Fruit fly (Drosophila melanogaster) whole organism, prepupa: ENCODE measurements around the gene CG15882.

Source experiments
- Blimp-1 ChIP-seq: fragments of 200-800 bp; sonication (Bioruptor generic); optimal IDR thresholded peaks from 3 replicates; lab custom pipeline; 2017; ENCODE audit warnings: missing biosample characterization, missing genetic modification characterization, mild to moderate bottlenecking, moderate library complexity, missing genetic modification reagents
- CG10631 ChIP-seq: fragments of 200-800 bp; sonication (Bioruptor generic); optimal IDR thresholded peaks from 2 replicates; lab custom pipeline; 2016; ENCODE audit warnings: missing biosample characterization, missing genetic modification characterization
- CG10669 ChIP-seq: fragments of 200-800 bp; sonication (Bioruptor generic); optimal IDR thresholded peaks from 3 replicates; lab custom pipeline; 2018; ENCODE audit warnings: missing biosample characterization, mild to moderate bottlenecking, missing genetic modification characterization, moderate library complexity
- CG11294 ChIP-seq: fragments of 200-800 bp; sonication (Bioruptor generic); IDR thresholded peaks from 2 replicates; pipeline ENCODE4 v1.3.6; 2022; ENCODE audit warnings: missing biosample characterization, missing genetic modification characterization
- CG11762 ChIP-seq: fragments of 200-800 bp; sonication (Bioruptor generic); optimal IDR thresholded peaks from 3 replicates; lab custom pipeline; 2016; ENCODE audit warnings: missing biosample characterization, missing genetic modification characterization; ENCODE audit not compliant: insufficient read depth
- CG11902 ChIP-seq: fragments of 200-800 bp; sonication (Bioruptor generic); optimal IDR thresholded peaks from 3 replicates; lab custom pipeline; 2016; ENCODE audit warnings: missing biosample characterization, missing genetic modification characterization
- CG15336 ChIP-seq: fragments of 200-800 bp; sonication (Bioruptor generic); IDR thresholded peaks from 2 replicates; pipeline ENCODE4 v1.3.6; 2022; ENCODE audit warnings: missing biosample characterization, missing genetic modification characterization
- CG16779 ChIP-seq: fragments of 200-800 bp; sonication (Bioruptor generic); optimal IDR thresholded peaks from 3 replicates; lab custom pipeline; 2017; ENCODE audit warnings: missing biosample characterization, mild to moderate bottlenecking, missing genetic modification characterization
- CG3032 ChIP-seq: fragments of 200-800 bp; optimal IDR thresholded peaks from 2 replicates; lab custom pipeline; 2019; ENCODE audit warnings: missing biosample characterization, mild to moderate bottlenecking, missing genetic modification characterization, moderate library complexity
- CG31627 ChIP-seq: fragments of 200-800 bp; sonication (Bioruptor generic); optimal IDR thresholded peaks from 3 replicates; lab custom pipeline; 2016; ENCODE audit warnings: missing biosample characterization, missing genetic modification characterization
- CG34406 ChIP-seq: fragments of 200-800 bp; sonication (Bioruptor generic); optimal IDR thresholded peaks from 3 replicates; lab custom pipeline; 2016; ENCODE audit warnings: missing biosample characterization, missing genetic modification characterization
- CG4318 ChIP-seq: fragments of 200-800 bp; sonication (Bioruptor generic); optimal IDR thresholded peaks from 3 replicates; lab custom pipeline; 2017; ENCODE audit warnings: missing biosample characterization, mild to moderate bottlenecking, missing genetic modification characterization
- CG6792 ChIP-seq: fragments of 200-800 bp; sonication (Bioruptor generic); optimal IDR thresholded peaks from 3 replicates; lab custom pipeline; 2016; ENCODE audit warnings: missing biosample characterization, missing genetic modification characterization
- CG6808 ChIP-seq: fragments of 200-800 bp; sonication (Bioruptor generic); optimal IDR thresholded peaks from 3 replicates; lab custom pipeline; 2017; ENCODE audit warnings: missing biosample characterization, missing genetic modification characterization, mild to moderate bottlenecking, moderate library complexity, missing genetic modification reagents
- CG6854 ChIP-seq: fragments of 200-800 bp; sonication (Bioruptor generic); optimal IDR thresholded peaks from 2 replicates; lab custom pipeline; 2017; ENCODE audit warnings: missing biosample characterization, mild to moderate bottlenecking, missing genetic modification characterization
- CG8119 ChIP-seq: fragments of 200-800 bp; sonication (Bioruptor generic); IDR thresholded peaks from 3 replicates; pipeline ENCODE4 v1.3.6; 2022; ENCODE audit warnings: missing biosample characterization, missing genetic modification characterization
- CG8319 ChIP-seq: fragments of 200-800 bp; sonication (Bioruptor generic); optimal IDR thresholded peaks from 3 replicates; lab custom pipeline; 2016; ENCODE audit warnings: missing biosample characterization, missing genetic modification characterization
- Eip75B ChIP-seq: fragments of 200-800 bp; sonication (Bioruptor generic); optimal IDR thresholded peaks from 3 replicates; lab custom pipeline; 2016; ENCODE audit warnings: missing biosample characterization, missing genetic modification characterization
- Eip78C ChIP-seq: fragments of 200-800 bp; sonication (Bioruptor generic); peaks from one replicate; lab custom pipeline; 2016; ENCODE audit warnings: missing biosample characterization, missing genetic modification characterization
- Eip93F ChIP-seq: fragments of 200-800 bp; sonication (Bioruptor generic); optimal IDR thresholded peaks from 2 replicates; lab custom pipeline; 2016; ENCODE audit warnings: missing biosample characterization, mild to moderate bottlenecking, missing genetic modification characterization
- Ets21C ChIP-seq: fragments of 200-800 bp; sonication (Bioruptor generic); optimal IDR thresholded peaks from 3 replicates; lab custom pipeline; 2016; ENCODE audit warnings: missing biosample characterization, missing genetic modification characterization
- Gug ChIP-seq: fragments of 200-800 bp; sonication (Bioruptor generic); IDR thresholded peaks from 2 replicates; pipeline ENCODE4 v1.3.6; 2022; ENCODE audit warnings: missing biosample characterization, missing genetic modification characterization
- Hr39 ChIP-seq: fragments of 200-800 bp; sonication (Bioruptor generic); optimal IDR thresholded peaks from 2 replicates; lab custom pipeline; 2016; ENCODE audit warnings: missing biosample characterization, missing genetic modification characterization
- Lpt ChIP-seq: fragments of 200-800 bp; sonication (Bioruptor generic); optimal IDR thresholded peaks from 3 replicates; lab custom pipeline; 2016; ENCODE audit warnings: missing biosample characterization, missing genetic modification characterization
- Met ChIP-seq: fragments of 200-800 bp; sonication (Bioruptor generic); optimal IDR thresholded peaks from 3 replicates; lab custom pipeline; 2016; ENCODE audit warnings: missing biosample characterization, missing genetic modification characterization
- OdsH ChIP-seq: fragments of 200-800 bp; sonication (Bioruptor generic); optimal IDR thresholded peaks from 3 replicates; lab custom pipeline; 2016; ENCODE audit warnings: missing biosample characterization, missing genetic modification characterization
- Smox ChIP-seq: fragments of 200-800 bp; sonication (Bioruptor generic); optimal IDR thresholded peaks from 3 replicates; lab custom pipeline; 2016; ENCODE audit warnings: missing biosample characterization, missing genetic modification characterization
- Sox14 ChIP-seq: fragments of 200-800 bp; sonication (Bioruptor generic); optimal IDR thresholded peaks from 3 replicates; lab custom pipeline; 2016; ENCODE audit warnings: missing biosample characterization, missing genetic modification characterization
- Sox15 ChIP-seq: fragments of 200-800 bp; sonication (Bioruptor generic); optimal IDR thresholded peaks from 3 replicates; lab custom pipeline; 2016; ENCODE audit warnings: missing biosample characterization, missing genetic modification characterization
- acj6 ChIP-seq: fragments of 200-800 bp; sonication (Bioruptor generic); optimal IDR thresholded peaks from 3 replicates; lab custom pipeline; 2016; ENCODE audit warnings: missing biosample characterization, missing genetic modification characterization
- cyc ChIP-seq: fragments of 200-800 bp; sonication (Bioruptor generic); optimal IDR thresholded peaks from 3 replicates; lab custom pipeline; 2016; ENCODE audit warnings: missing biosample characterization, missing genetic modification characterization
- dac ChIP-seq: fragments of 200-800 bp; sonication (Bioruptor generic); optimal IDR thresholded peaks from 2 replicates; lab custom pipeline; 2017; ENCODE audit warnings: missing biosample characterization, mild to moderate bottlenecking, missing genetic modification characterization
- esn ChIP-seq: fragments of 200-800 bp; sonication (Bioruptor generic); optimal IDR thresholded peaks from 2 replicates; lab custom pipeline; 2016; ENCODE audit warnings: missing biosample characterization, mild to moderate bottlenecking, missing genetic modification characterization, moderate library complexity
- fd59A ChIP-seq: fragments of 200-800 bp; sonication (Bioruptor generic); optimal IDR thresholded peaks from 2 replicates; lab custom pipeline; 2017; ENCODE audit warnings: missing biosample characterization, mild to moderate bottlenecking, missing genetic modification characterization, missing genetic modification reagents
- fd85E ChIP-seq: fragments of 200-800 bp; sonication (Bioruptor generic); optimal IDR thresholded peaks from 3 replicates; lab custom pipeline; 2016; ENCODE audit warnings: missing biosample characterization, missing genetic modification characterization
- fkh ChIP-seq: fragments of 200-800 bp; sonication (Bioruptor generic); optimal IDR thresholded peaks from 3 replicates; lab custom pipeline; 2017; ENCODE audit warnings: missing biosample characterization, mild to moderate bottlenecking, missing genetic modification characterization, moderate library complexity
- lz ChIP-seq: fragments of 200-800 bp; sonication (Bioruptor generic); optimal IDR thresholded peaks from 3 replicates; lab custom pipeline; 2016; ENCODE audit warnings: missing biosample characterization, missing genetic modification characterization
- net ChIP-seq: fragments of 200-800 bp; sonication (Bioruptor generic); optimal IDR thresholded peaks from 3 replicates; lab custom pipeline; 2016; ENCODE audit warnings: missing biosample characterization, missing genetic modification characterization
- pdm3 ChIP-seq: fragments of 200-800 bp; sonication (Bioruptor generic); optimal IDR thresholded peaks from 3 replicates; lab custom pipeline; 2016; ENCODE audit warnings: missing biosample characterization, missing genetic modification characterization
- salr ChIP-seq, 2 experiments: fragments of 200-800 bp; sonication (Bioruptor generic); optimal IDR thresholded peaks; 3 replicates each; lab custom pipeline; 2016 to 2018; ENCODE audit warnings: missing biosample characterization in 2 of 2, missing genetic modification characterization in 2 of 2, mild to moderate bottlenecking in 1 of 2
- spab ChIP-seq: fragments of 200-800 bp; sonication (Bioruptor generic); optimal IDR thresholded peaks from 2 replicates; lab custom pipeline; 2017; ENCODE audit warnings: missing biosample characterization, mild to moderate bottlenecking, missing genetic modification characterization, missing genetic modification reagents
- ss ChIP-seq, 2 experiments: fragments of 200-800 bp; sonication (Bioruptor generic); optimal IDR thresholded peaks; 2 replicates in 1 of 2; 3 replicates in 1 of 2; lab custom pipeline; 2017 to 2018; ENCODE audit warnings: mild to moderate bottlenecking in 2 of 2, missing biosample characterization in 2 of 2, missing genetic modification characterization in 2 of 2, moderate library complexity in 1 of 2
- svp ChIP-seq: fragments of 200-800 bp; sonication (Bioruptor generic); peaks from one replicate; lab custom pipeline; 2016; ENCODE audit warnings: missing biosample characterization, missing genetic modification characterization
- topi ChIP-seq: fragments of 200-800 bp; sonication (Bioruptor generic); optimal IDR thresholded peaks from 3 replicates; lab custom pipeline; 2016; ENCODE audit warnings: missing biosample characterization, missing genetic modification characterization
- vri ChIP-seq: fragments of 200-800 bp; sonication (Bioruptor generic); optimal IDR thresholded peaks from 3 replicates; lab custom pipeline; 2016; ENCODE audit warnings: missing biosample characterization, mild to moderate bottlenecking, missing genetic modification characterization

Gene CG15882

DNA sequence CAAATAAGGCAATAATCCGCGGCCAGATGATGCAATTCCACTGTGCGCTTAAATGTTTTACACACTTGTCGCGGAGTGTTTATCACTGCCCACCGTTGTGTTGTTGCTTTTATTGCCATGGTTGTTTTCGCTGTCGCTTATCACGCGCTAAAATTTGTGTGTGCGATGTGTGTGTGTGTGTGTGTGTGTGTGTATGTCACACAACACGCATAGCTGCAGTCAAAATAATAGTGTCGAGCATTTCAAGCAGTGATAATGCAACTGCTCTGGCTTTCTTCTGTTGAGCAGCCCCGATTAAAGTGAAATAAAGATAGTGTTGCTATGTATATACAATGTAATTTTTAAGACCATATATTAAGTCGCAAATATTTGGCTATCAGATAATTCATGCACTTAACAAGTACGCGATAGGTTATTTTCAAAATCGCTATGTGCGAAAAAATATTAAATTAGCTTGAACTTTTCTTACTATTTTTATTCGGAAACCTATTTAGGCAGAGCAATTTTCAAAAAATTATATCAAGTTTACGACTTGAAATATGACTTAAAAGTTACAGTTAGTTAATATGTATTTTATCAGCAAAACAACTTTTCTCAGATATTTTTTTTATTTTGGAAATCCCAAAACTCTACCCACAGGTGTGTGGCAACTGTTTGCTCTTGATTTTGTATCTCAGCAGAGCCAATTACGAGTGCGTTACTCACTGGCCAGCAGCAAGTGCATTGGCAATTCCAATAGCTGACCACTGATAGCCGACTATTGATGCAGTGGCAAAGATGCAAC, 42.2 kb upstream of the CG15882 start (continued):
- no peak for TF ChIP-seq Lpt (GFP tag; lab: Kevin White, UChicago)
- TF ChIP-seq Eip93F (GFP tag; lab: Kevin White, UChicago) = no peak
- no peak for TF ChIP-seq dac
- TF ChIP-seq fkh (GFP tag; lab: Kevin White, UChicago) = no peak
- TF ChIP-seq CG15336 (GFP tag; lab: Robert Waterston, UW) = no peak
- peak; percentile 35 for TF ChIP-seq CG34406 (GFP tag; lab: Kevin White, UChicago)
- TF ChIP-seq cyc = peak; percentile 56
- peak; percentile 63 for TF ChIP-seq Hr39
- peak; percentile 15 for TF ChIP-seq spab (GFP tag; lab: Kevin White, UChicago)
- peak; percentile 39 for TF ChIP-seq fd59A (GFP tag; lab: Kevin White, UChicago)
- TF ChIP-seq Blimp-1 (GFP tag; lab: Kevin White, UChicago) = no peak
- peak; percentile 45 for TF ChIP-seq Smox (GFP tag; lab: Kevin White, UChicago)
- peak; percentile 19 for TF ChIP-seq net (GFP tag; lab: Kevin White, UChicago)
- peak; percentile 7 for TF ChIP-seq CG4318 (GFP tag; lab: Kevin White, UChicago)
- peak; percentile 63 for TF ChIP-seq lz (GFP tag; lab: Kevin White, UChicago)
- peak; percentile 51 for TF ChIP-seq vri
- TF ChIP-seq salr (GFP tag; optimal IDR thresholded peaks at IDR 0.05; lab: Kevin White, UChicago) = peak in 1 of 2 experiments; percentile 14

DNA sequence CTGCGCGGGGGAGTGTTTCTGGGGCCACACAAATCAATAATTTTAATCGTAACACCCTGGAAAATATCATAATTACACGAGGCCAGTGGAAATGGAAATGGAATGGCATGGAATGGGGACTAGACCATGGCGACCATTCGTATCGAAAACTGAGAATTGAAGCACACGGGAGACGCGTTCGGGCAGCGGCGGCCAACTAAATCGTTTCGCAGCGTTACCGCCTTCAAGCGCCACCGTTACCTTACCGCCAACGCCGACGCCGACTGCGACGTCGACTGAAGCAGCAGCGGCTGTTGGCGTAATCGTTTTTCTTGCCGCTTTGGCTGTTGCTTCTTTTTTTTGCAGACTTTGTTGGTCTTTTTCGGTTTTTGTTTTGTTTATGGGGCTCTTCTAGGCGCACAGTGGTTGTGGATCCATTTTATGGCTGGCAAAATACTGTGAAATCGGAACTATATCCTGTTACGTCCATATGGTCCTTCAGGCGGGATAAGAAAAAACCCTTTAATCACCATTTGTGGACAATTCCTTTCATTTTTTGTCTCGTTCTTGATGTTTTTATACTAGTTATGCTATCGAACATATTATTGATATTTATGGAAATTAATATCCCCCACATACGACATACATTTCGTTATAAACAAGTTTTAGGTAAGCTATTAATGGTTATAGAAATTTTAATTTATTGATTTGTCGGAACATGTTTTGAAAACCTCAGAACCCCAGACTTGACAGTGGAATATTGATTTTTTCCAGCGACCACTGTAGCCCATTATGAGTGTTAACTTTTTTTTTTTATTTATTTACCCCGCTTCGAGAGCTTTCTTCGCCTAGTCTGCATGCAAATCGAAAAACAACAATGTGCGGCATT, 41.2 kb upstream of the CG15882 start:
- peak; percentile 12 for TF ChIP-seq lz (GFP tag; lab: Kevin White, UChicago)
- peak; percentile 86 for TF ChIP-seq Eip78C
- peak; percentile 7 for TF ChIP-seq Hr39
- TF ChIP-seq CG10669 (GFP tag; lab: Kevin White, UChicago) = peak; percentile 18
- TF ChIP-seq vri = peak; percentile 67
- peak; percentile 70 to 73 for TF ChIP-seq ss (GFP tag; optimal IDR thresholded peaks at IDR 0.05; lab: Kevin White, UChicago)
- no peak for TF ChIP-seq svp (GFP tag; lab: Kevin White, UChicago)
- peak; percentile 5 for TF ChIP-seq pdm3 (GFP tag; lab: Kevin White, UChicago)
- TF ChIP-seq Sox15 (GFP tag; lab: Kevin White, UChicago) = no peak
- no peak for TF ChIP-seq CG8319 (GFP tag; lab: Kevin White, UChicago)
- no peak for TF ChIP-seq CG16779 (tag; lab: Kevin White, UChicago)
- no peak for TF ChIP-seq fkh (GFP tag; lab: Kevin White, UChicago)
- no peak for TF ChIP-seq Eip93F (GFP tag; lab: Kevin White, UChicago)
- TF ChIP-seq Sox14 (GFP tag; lab: Kevin White, UChicago) = no peak
- no peak for TF ChIP-seq CG6792 (GFP tag; lab: Kevin White, UChicago)
- TF ChIP-seq fd59A (GFP tag; lab: Kevin White, UChicago) = no peak
- TF ChIP-seq CG3032 (tag; lab: Kevin White, UChicago) = peak; percentile 37
- no peak for TF ChIP-seq CG11294 (GFP tag; lab: Robert Waterston, UW)
- TF ChIP-seq CG31627 (GFP tag; lab: Kevin White, UChicago) = no peak
- no peak for TF ChIP-seq CG6854 (GFP tag; lab: Kevin White, UChicago)
- TF ChIP-seq Ets21C (GFP tag; lab: Kevin White, UChicago) = no peak
- TF ChIP-seq fd85E (GFP tag; lab: Kevin White, UChicago) = no peak
- no peak for TF ChIP-seq CG11762
- no peak for TF ChIP-seq net (GFP tag; lab: Kevin White, UChicago)
- no peak for TF ChIP-seq Gug (GFP tag; lab: Robert Waterston, UW)
- no peak for TF ChIP-seq Met
- TF ChIP-seq acj6 (GFP tag; lab: Kevin White, UChicago) = no peak
- peak; percentile 48 for TF ChIP-seq CG6808 (GFP tag; lab: Kevin White, UChicago)
- TF ChIP-seq Eip75B = no peak
- TF ChIP-seq topi (GFP tag; lab: Kevin White, UChicago) = peak; percentile 15
- TF ChIP-seq esn (GFP tag; lab: Kevin White, UChicago) = peak; percentile 16
- no peak for TF ChIP-seq CG11902
- no peak for TF ChIP-seq CG10631 (GFP tag; lab: Kevin White, UChicago)
- TF ChIP-seq dac = no peak
- peak; percentile 45 for TF ChIP-seq spab (GFP tag; lab: Kevin White, UChicago)
- TF ChIP-seq cyc = no peak
- no peak for TF ChIP-seq OdsH
- peak; percentile 35; the same call in 1 of the 3 replicates for TF ChIP-seq CG8119 (GFP tag; lab: Robert Waterston, UW)
